Worm (Caenorhabditis elegans): Measurements from ENCODE around the gene col-115.

col-115 gene

DNA sequence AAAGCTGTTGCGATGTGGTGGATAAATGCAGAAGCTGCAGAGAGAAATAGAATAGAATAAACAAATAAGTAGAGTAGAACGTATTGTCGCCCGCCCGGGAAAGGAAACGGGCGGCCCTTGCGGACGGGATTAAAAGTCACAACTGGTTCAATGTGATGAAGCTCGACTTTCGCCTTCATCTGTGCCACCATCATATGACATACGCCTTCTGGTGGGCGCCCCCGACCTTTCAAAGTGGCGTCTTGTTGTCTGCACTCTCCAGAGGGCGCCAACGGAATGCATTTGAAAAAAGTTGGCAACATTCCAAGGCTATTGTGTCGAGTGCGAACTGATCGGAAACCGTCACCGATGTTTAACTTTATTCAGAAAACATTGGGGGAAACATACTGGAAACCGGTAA is 45.2 kb upstream of the col-115 start (continued):
- no peak for TF ChIP-seq mxl-1 (tag; optimal IDR thresholded peaks at IDR 0.05)
- no peak for TF ChIP-seq lir-1 (GFP tag; conservative IDR thresholded peaks at IDR 0.05)
- no peak for TF ChIP-seq ztf-6 (GFP tag; IDR thresholded peaks at IDR 0.05)
- TF ChIP-seq athp-1 (tag; optimal IDR thresholded peaks at IDR 0.05): peak; percentile 5
- no peak for TF ChIP-seq Y56A3A.18 (GFP tag; IDR thresholded peaks at IDR 0.05)
- TF ChIP-seq ets-4 (GFP tag; optimal IDR thresholded peaks at IDR 0.05): no peak
- no peak for TF ChIP-seq somi-1 (GFP tag; optimal IDR thresholded peaks at IDR 0.05)

DNA sequence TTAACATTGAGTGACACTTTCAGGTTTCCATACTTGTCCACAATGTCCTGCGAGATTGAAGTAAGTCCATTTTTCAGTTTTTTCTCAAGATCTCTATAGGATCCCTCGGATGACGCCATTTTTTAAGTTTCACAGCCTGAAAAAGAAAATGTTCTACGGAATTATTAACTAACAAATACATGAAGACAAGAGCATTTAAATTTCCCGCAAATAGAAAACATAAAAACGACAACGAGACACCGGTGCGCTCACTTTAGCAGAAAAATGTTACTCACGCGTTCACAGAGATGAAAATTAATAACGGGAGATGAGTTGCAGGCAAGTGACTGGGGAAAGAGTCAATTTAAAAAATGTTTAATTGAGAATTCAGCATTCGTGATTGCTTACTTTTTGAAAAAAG is 42.0 kb upstream of the col-115 start, which contains the start of gene czw-1:
czw-1 (minus strand) TSS at position 369 of the 400 bp plus-strand sequence.
- TF ChIP-seq attf-5 (GFP tag; optimal IDR thresholded peaks at IDR 0.05) (no peak), mcd-1 (GFP tag; IDR thresholded peaks at IDR 0.05) (no peak), T07F8.4 (tag; optimal IDR thresholded peaks at IDR 0.05) (no peak), B0336.3 (GFP tag; IDR thresholded peaks at IDR 0.05) (no peak), mel-28 (tag; optimal IDR thresholded peaks at IDR 0.05; ENCODE audit: borderline replicate concordance) (no peak), dox-1 (GFP tag; IDR thresholded peaks at IDR 0.05) (no peak)

DNA sequence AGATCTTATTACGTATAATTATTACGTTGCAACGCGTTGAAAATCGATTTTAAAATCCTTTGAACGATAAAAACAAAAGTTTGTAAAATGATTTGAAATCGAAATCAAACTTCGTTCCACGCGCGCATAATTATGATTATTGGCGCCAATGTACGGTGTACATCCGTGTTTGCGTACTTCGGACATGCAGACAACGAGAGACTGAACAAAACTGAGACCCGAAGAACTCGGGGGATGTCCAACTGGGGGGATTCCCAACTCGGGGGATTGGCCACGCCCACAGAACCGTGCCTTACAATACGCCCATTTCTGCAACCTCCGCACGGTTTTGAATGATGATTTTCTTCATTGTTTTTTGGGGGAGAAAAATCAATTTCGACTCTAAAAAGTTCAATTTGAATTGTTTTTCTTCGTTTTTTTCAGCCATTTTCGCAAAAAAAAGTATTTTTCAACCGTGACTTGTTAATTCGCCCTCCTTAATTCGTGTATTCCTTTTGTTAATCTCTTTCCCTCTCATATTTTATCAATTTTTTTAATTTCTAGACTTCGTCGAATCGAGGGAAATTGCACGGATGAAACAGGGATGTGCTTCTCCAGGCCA is 41.5 kb upstream of the col-115 start, which contains the start of gene F20D12.12:
F20D12.12 (plus strand) TSS at position 542 of the 601 bp plus-strand sequence.
- peak; percentile 98 for TF ChIP-seq ztf-28 (GFP tag; IDR thresholded peaks at IDR 0.05)
- peak; percentile 85 for TF ChIP-seq hmg-1.2 (GFP tag; IDR thresholded peaks at IDR 0.05)
- TF ChIP-seq F37B4.10 (GFP tag; IDR thresholded peaks at IDR 0.05): 0 out of 2 replicates have a peak, but pooled peaks have one; percentile 6
- peak; percentile 72 for TF ChIP-seq lir-1 (GFP tag; conservative IDR thresholded peaks at IDR 0.05)
- peak; percentile 88 for TF ChIP-seq F33H1.4 (GFP tag; IDR thresholded peaks at IDR 0.05)
- TF ChIP-seq snpc-4 (GFP tag; optimal IDR thresholded peaks at IDR 0.05): peak; percentile 19
- TF ChIP-seq snpc-4 (tag; optimal IDR thresholded peaks at IDR 0.05): peak in 3 of 4 experiments; percentile 28 to 57 (median 39)
- TF ChIP-seq let-607 (tag; optimal IDR thresholded peaks at IDR 0.05): peak in 1 of 2 experiments; percentile 47
- TF ChIP-seq hmg-20 (GFP tag; IDR thresholded peaks at IDR 0.05): peak; percentile 27; the same call in 1 of the 2 replicates
- TF ChIP-seq attf-5 (GFP tag; optimal IDR thresholded peaks at IDR 0.05): peak; percentile 94
- peak; percentile 84 for TF ChIP-seq lin-26 (GFP tag; IDR thresholded peaks at IDR 0.05)
- peak in 2 of 3 experiments; percentile 25 to 50 for TF ChIP-seq lin-35 (GFP tag; optimal IDR thresholded peaks at IDR 0.05)
- TF ChIP-seq lin-54 (GFP tag; optimal IDR thresholded peaks at IDR 0.05): peak; percentile 78
- TF ChIP-seq madf-6 (GFP tag; IDR thresholded peaks at IDR 0.05): peak; percentile 96
- TF ChIP-seq ZK185.1 (tag; optimal IDR thresholded peaks at IDR 0.05; ENCODE audit: poor library complexity, severe bottlenecking): peak; percentile 51
- peak; percentile 97 for TF ChIP-seq aptf-2 (GFP tag; conservative IDR thresholded peaks at IDR 0.05)
- peak; percentile 48 for TF ChIP-seq nhr-80 (tag; optimal IDR thresholded peaks at IDR 0.05)
- TF ChIP-seq efl-1 (GFP tag; optimal IDR thresholded peaks at IDR 0.05): peak; percentile 92
- TF ChIP-seq lsl-1 (GFP tag; optimal IDR thresholded peaks at IDR 0.05): peak; percentile 87
- TF ChIP-seq ceh-40 (GFP tag; IDR thresholded peaks at IDR 0.05): 0 out of 2 replicates have a peak, but pooled peaks have one; percentile 40
- peak; percentile 69 for TF ChIP-seq tlf-1 (GFP tag; optimal IDR thresholded peaks at IDR 0.05)
- TF ChIP-seq B0019.2 (GFP tag; conservative IDR thresholded peaks at IDR 0.05): peak; percentile 96
- peak; percentile 38 for TF ChIP-seq ztf-18 (tag; optimal IDR thresholded peaks at IDR 0.05)
- TF ChIP-seq xnd-1 (tag; optimal IDR thresholded peaks at IDR 0.05): peak; percentile 69
- peak; percentile 23 for TF ChIP-seq him-1 (tag; optimal IDR thresholded peaks at IDR 0.05)
- TF ChIP-seq Y95B8A.8 (GFP tag; IDR thresholded peaks at IDR 0.05): peak; percentile 97
- peak; percentile 71 for TF ChIP-seq lin-40 (tag; optimal IDR thresholded peaks at IDR 0.05)
- peak; percentile 99 for TF ChIP-seq D2030.7 (GFP tag; IDR thresholded peaks at IDR 0.05)
- peak; percentile 83 for TF ChIP-seq ceh-27 (GFP tag; optimal IDR thresholded peaks at IDR 0.05)
- TF ChIP-seq cebp-1 (GFP tag; IDR thresholded peaks at IDR 0.05): peak; percentile 71
- TF ChIP-seq cebp-1 (tag; optimal IDR thresholded peaks at IDR 0.05): peak; percentile 75
- TF ChIP-seq pbrm-1 (GFP tag; IDR thresholded peaks at IDR 0.05): peak; percentile 93
- peak; percentile 97 for TF ChIP-seq dox-1 (GFP tag; IDR thresholded peaks at IDR 0.05)
- TF ChIP-seq unc-130 (GFP tag; optimal IDR thresholded peaks at IDR 0.05): peak; percentile 55
